Worm (Caenorhabditis elegans): ENCODE measurements around the gene K08D9.2.

DNA sequence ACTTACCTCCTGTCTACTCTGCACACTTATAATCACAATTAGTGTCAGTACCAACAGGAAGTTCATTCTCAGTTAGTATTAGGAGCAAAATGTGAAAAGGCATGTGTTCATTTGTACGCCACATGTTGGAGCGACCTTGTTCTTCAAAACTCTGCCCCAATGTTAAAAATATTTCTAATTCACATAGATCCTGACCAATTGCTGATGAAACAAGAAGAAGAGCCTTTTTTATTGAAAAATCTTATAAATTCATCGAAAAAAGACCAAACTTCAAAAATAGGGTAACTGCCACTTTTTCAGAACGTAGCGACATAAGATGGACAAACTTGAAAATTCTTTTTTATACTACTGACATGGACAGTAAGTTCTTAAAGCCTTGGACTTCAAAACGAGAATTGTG is 38.7 kb downstream of the K08D9.2 start, which contains the start of gene T28A11.17:
- TF ChIP-seq snpc-4 (tag; optimal IDR thresholded peaks at IDR 0.05) = no peak
- no peak for TF ChIP-seq C34F6.9 (tag; optimal IDR thresholded peaks at IDR 0.05)
- no peak for TF ChIP-seq lin-39 (tag; optimal IDR thresholded peaks at IDR 0.05)
- no peak for TF ChIP-seq aly-2 (tag; optimal IDR thresholded peaks at IDR 0.05)
- no peak for TF ChIP-seq lsy-2 (tag; optimal IDR thresholded peaks at IDR 0.05)
- TF ChIP-seq skn-1 (tag; optimal IDR thresholded peaks at IDR 0.05) = no peak
- TF ChIP-seq nhr-10 (tag; optimal IDR thresholded peaks at IDR 0.05) = no peak
- no peak for TF ChIP-seq ama-1 (optimal IDR thresholded peaks at IDR 0.05)
- TF ChIP-seq ztf-11 (tag; optimal IDR thresholded peaks at IDR 0.05) = no peak
- no peak for TF ChIP-seq gmeb-1 (tag; optimal IDR thresholded peaks at IDR 0.05)
- TF ChIP-seq ceh-82 (tag; optimal IDR thresholded peaks at IDR 0.05) = no peak
- no peak for TF ChIP-seq nhr-77 (tag; optimal IDR thresholded peaks at IDR 0.05)
